Worm (Caenorhabditis elegans) whole organism, young adult: ENCODE measurements around the gene sqst-2.

Source experiments
- B0035.1 ChIP-seq: sonication (generic microtip); optimal IDR thresholded peaks from 2 replicates; lab custom pipeline; 2016; ENCODE audit warnings: missing genetic modification characterization, mild to moderate bottlenecking, missing compliant biosample characterization, missing genotype, missing genetic modification reagents
- B0336.3 ChIP-seq: fragments of 200-800 bp; sonication (Bioruptor generic); IDR thresholded peaks from 2 replicates; pipeline ENCODE4 v1.3.6; 2022; ENCODE audit warnings: missing genetic modification characterization, missing compliant biosample characterization
- C06A6.2 ChIP-seq: fragments of 200-800 bp; sonication (Bioruptor generic); conservative IDR thresholded peaks from 2 replicates; pipeline ENCODE4 v1.3.6; 2022; ENCODE audit warnings: missing genetic modification characterization, missing compliant biosample characterization
- C17E4.6 ChIP-seq: fragments of 200-800 bp; sonication (Bioruptor generic); IDR thresholded peaks from 2 replicates; pipeline ENCODE4 v1.3.6; 2022; ENCODE audit warnings: missing genetic modification reagents, missing genetic modification characterization, missing compliant biosample characterization
- F10E7.11 ChIP-seq: sonication (generic microtip); optimal IDR thresholded peaks from 2 replicates; lab custom pipeline; 2017; ENCODE audit warnings: mild to moderate bottlenecking, missing genetic modification characterization, moderate library complexity, missing compliant biosample characterization
- F22D6.2 ChIP-seq: sonication (generic microtip); optimal IDR thresholded peaks from 2 replicates; lab custom pipeline; 2016; ENCODE audit warnings: mild to moderate bottlenecking, missing genetic modification characterization, missing compliant biosample characterization
- F37B4.10 ChIP-seq: fragments of 200-800 bp; sonication (Bioruptor generic); IDR thresholded peaks from 2 replicates; pipeline ENCODE4 v1.3.6; 2022; ENCODE audit warnings: missing genetic modification characterization, missing compliant biosample characterization
- F39B2.1 ChIP-seq: fragments of 200-800 bp; sonication (Bioruptor generic); IDR thresholded peaks from 2 replicates; pipeline ENCODE4 v1.3.6; 2022; ENCODE audit warnings: missing genetic modification reagents, missing genetic modification characterization, missing compliant biosample characterization
- F52B5.7 ChIP-seq: sonication (generic microtip); optimal IDR thresholded peaks from 2 replicates; lab custom pipeline; 2016; ENCODE audit warnings: mild to moderate bottlenecking, missing genetic modification characterization, missing compliant biosample characterization
- F57C9.4 ChIP-seq: sonication (generic microtip); optimal IDR thresholded peaks from 2 replicates; lab custom pipeline; 2017; ENCODE audit warnings: mild to moderate bottlenecking, missing genetic modification characterization, missing compliant biosample characterization
- K12H6.12 ChIP-seq: fragments of 200-800 bp; sonication (Bioruptor generic); optimal IDR thresholded peaks from 2 replicates; lab custom pipeline; 2018; ENCODE audit warnings: mild to moderate bottlenecking, missing genetic modification characterization, missing compliant biosample characterization
- T26A5.8 ChIP-seq: sonication (generic microtip); optimal IDR thresholded peaks from 2 replicates; lab custom pipeline; 2016; ENCODE audit warnings: missing genetic modification characterization, missing compliant biosample characterization
- Y53G8AR.9 ChIP-seq: fragments of 200-800 bp; sonication (Bioruptor generic); conservative IDR thresholded peaks from 2 replicates; pipeline ENCODE4 v1.3.6; 2022; ENCODE audit warnings: missing genetic modification reagents, missing genetic modification characterization, missing compliant biosample characterization
- Y56A3A.18 ChIP-seq: fragments of 200-800 bp; sonication (Bioruptor generic); IDR thresholded peaks from 2 replicates; pipeline ENCODE4 v1.3.6; 2022; ENCODE audit warnings: missing genetic modification reagents, missing genetic modification characterization, missing compliant biosample characterization
- Y79H2A.3 ChIP-seq: fragments of 200-800 bp; sonication (Bioruptor generic); conservative IDR thresholded peaks from 2 replicates; pipeline ENCODE4 v1.3.6; 2022; ENCODE audit warnings: missing genetic modification reagents, missing genetic modification characterization, missing compliant biosample characterization
- ZK185.1 ChIP-seq: sonication (generic microtip); optimal IDR thresholded peaks from 2 replicates; lab custom pipeline; 2016; ENCODE audit warnings: mild to moderate bottlenecking, missing genetic modification characterization, missing compliant biosample characterization; ENCODE audit not compliant: poor library complexity, severe bottlenecking
- ama-1 ChIP-seq, 3 experiments: fragments of 150-350 bp in 1 of 3; sonication (generic microtip) in 2 of 3; optimal IDR thresholded peaks; 2 replicates each; lab custom pipeline; 2014 to 2018; ENCODE audit warnings: missing biosample characterization in 2 of 3, missing genetic modification characterization in 2 of 3, missing genetic modification reagents in 2 of 3
- attf-3 ChIP-seq: fragments of 200-800 bp; sonication (Bioruptor generic); conservative IDR thresholded peaks from 2 replicates; pipeline ENCODE4 v1.3.6; 2022; ENCODE audit warnings: missing genetic modification reagents, missing genetic modification characterization, missing compliant biosample characterization
- attf-6 ChIP-seq: fragments of 200-800 bp; sonication (Bioruptor generic); IDR thresholded peaks from 2 replicates; pipeline ENCODE4 v1.3.6; 2022; ENCODE audit warnings: missing genetic modification reagents, missing genetic modification characterization, missing compliant biosample characterization
- bed-1 ChIP-seq: fragments of 200-800 bp; sonication (Bioruptor generic); IDR thresholded peaks from 2 replicates; pipeline ENCODE4 v1.3.6; 2022; ENCODE audit warnings: missing genetic modification reagents, missing genetic modification characterization, missing compliant biosample characterization
- ceh-58 ChIP-seq: fragments of 200-800 bp; sonication (Bioruptor generic); IDR thresholded peaks from 2 replicates; pipeline ENCODE4 v1.3.6; 2022; ENCODE audit warnings: missing genetic modification characterization, missing compliant biosample characterization
- chd-7 ChIP-seq: sonication (generic microtip); optimal IDR thresholded peaks from 2 replicates; lab custom pipeline; 2016; ENCODE audit warnings: mild to moderate bottlenecking, missing genetic modification characterization, moderate library complexity, missing compliant biosample characterization
- egl-18 ChIP-seq: fragments of 200-800 bp; sonication (Bioruptor generic); IDR thresholded peaks from 2 replicates; pipeline ENCODE4 v1.3.6; 2022; ENCODE audit warnings: missing genetic modification reagents, missing genetic modification characterization, missing compliant biosample characterization
- ets-4 ChIP-seq: fragments of 200-800 bp; sonication (Bioruptor generic); optimal IDR thresholded peaks from 2 replicates; lab custom pipeline; 2018; ENCODE audit warnings: mild to moderate bottlenecking, missing genetic modification characterization, missing compliant biosample characterization
- fkh-3 ChIP-seq: sonication (generic microtip); optimal IDR thresholded peaks from 2 replicates; lab custom pipeline; 2016; ENCODE audit warnings: mild to moderate bottlenecking, missing genetic modification characterization, missing compliant biosample characterization
- gei-17 ChIP-seq: fragments of 200-800 bp; sonication (Bioruptor generic); optimal IDR thresholded peaks from 2 replicates; lab custom pipeline; 2018; ENCODE audit warnings: mild to moderate bottlenecking, missing genetic modification characterization, missing compliant biosample characterization
- hlh-26 ChIP-seq: fragments of 200-800 bp; sonication (Bioruptor generic); conservative IDR thresholded peaks from 2 replicates; pipeline ENCODE4 v1.3.6; 2022; ENCODE audit warnings: missing genetic modification reagents, missing genetic modification characterization, missing compliant biosample characterization
- hmg-1.2 ChIP-seq: fragments of 200-800 bp; sonication (Bioruptor generic); IDR thresholded peaks from 2 replicates; pipeline ENCODE4 v1.3.6; 2022; ENCODE audit warnings: missing genetic modification reagents, missing genetic modification characterization, missing compliant biosample characterization
- lag-1 ChIP-seq: fragments of 200-800 bp; sonication (Bioruptor generic); IDR thresholded peaks from 2 replicates; pipeline ENCODE4 v1.3.6; 2022; ENCODE audit warnings: missing genetic modification reagents, missing genetic modification characterization, missing compliant biosample characterization
- lir-1 ChIP-seq: fragments of 200-800 bp; sonication (Bioruptor generic); conservative IDR thresholded peaks from 2 replicates; pipeline ENCODE4 v1.3.6; 2022; ENCODE audit warnings: missing genetic modification reagents, missing genetic modification characterization, missing compliant biosample characterization
- lsy-27 ChIP-seq: sonication (generic microtip); optimal IDR thresholded peaks from 2 replicates; lab custom pipeline; 2017; ENCODE audit warnings: missing genetic modification characterization, mild to moderate bottlenecking, missing compliant biosample characterization, antibody characterized with exemption, missing genotype, borderline replicate concordance; ENCODE audit not compliant: insufficient read depth
- madf-8 ChIP-seq: fragments of 200-800 bp; sonication (Bioruptor generic); conservative IDR thresholded peaks from 2 replicates; pipeline ENCODE4 v1.3.6; 2022; ENCODE audit warnings: missing genetic modification reagents, missing genetic modification characterization, missing compliant biosample characterization
- mcd-1 ChIP-seq: fragments of 200-800 bp; sonication (Bioruptor generic); IDR thresholded peaks from 2 replicates; pipeline ENCODE4 v1.3.6; 2022; ENCODE audit warnings: missing genetic modification reagents, missing genetic modification characterization, missing compliant biosample characterization
- mxl-1 ChIP-seq: sonication (generic microtip); optimal IDR thresholded peaks from 2 replicates; lab custom pipeline; 2016; ENCODE audit warnings: missing genetic modification characterization, missing compliant biosample characterization
- nfya-2 ChIP-seq: fragments of 200-800 bp; sonication (Bioruptor generic); IDR thresholded peaks from 2 replicates; pipeline ENCODE4 v1.3.6; 2022; ENCODE audit warnings: missing genetic modification reagents, missing genetic modification characterization, missing compliant biosample characterization
- nfyb-1 ChIP-seq: fragments of 200-800 bp; sonication (Bioruptor generic); IDR thresholded peaks from 2 replicates; pipeline ENCODE4 v1.3.6; 2022; ENCODE audit warnings: missing genetic modification reagents, missing genetic modification characterization, missing compliant biosample characterization
- nhr-179 ChIP-seq: sonication (generic microtip); optimal IDR thresholded peaks from 2 replicates; lab custom pipeline; 2016; ENCODE audit warnings: mild to moderate bottlenecking, missing genetic modification characterization, missing compliant biosample characterization
- nhr-80 ChIP-seq: sonication (generic microtip); optimal IDR thresholded peaks from 2 replicates; lab custom pipeline; 2016; ENCODE audit warnings: missing genetic modification characterization, missing compliant biosample characterization
- nhr-90 ChIP-seq: sonication (generic microtip); optimal IDR thresholded peaks from 2 replicates; lab custom pipeline; 2016; ENCODE audit warnings: missing genotype, mild to moderate bottlenecking, missing genetic modification characterization, missing compliant biosample characterization
- pha-4 ChIP-seq: fragments of 150-350 bp; sonication (generic microtip); optimal IDR thresholded peaks from 2 replicates; lab custom pipeline; 2014; ENCODE audit warnings: missing biosample characterization, missing genetic modification reagents, missing genetic modification characterization
- rec-8 ChIP-seq, 2 experiments: sonication (generic microtip); optimal IDR thresholded peaks; 2 replicates each; lab custom pipeline; 2016; ENCODE audit warnings: mild to moderate bottlenecking in 2 of 2, missing genetic modification characterization in 2 of 2, missing genetic modification reagents in 2 of 2, missing genotype in 2 of 2, missing biosample characterization in 1 of 2, missing compliant biosample characterization in 1 of 2, moderate library complexity in 1 of 2
- repo-1 ChIP-seq: sonication (generic microtip); optimal IDR thresholded peaks from 2 replicates; lab custom pipeline; 2017; ENCODE audit warnings: mild to moderate bottlenecking, missing genetic modification characterization, missing compliant biosample characterization
- snpc-1.3 ChIP-seq: sonication (generic microtip); optimal IDR thresholded peaks from 2 replicates; lab custom pipeline; 2017; ENCODE audit warnings: missing genetic modification characterization, mild to moderate bottlenecking, missing compliant biosample characterization, antibody characterized with exemption, moderate library complexity, missing genotype, missing genetic modification reagents; ENCODE audit not compliant: insufficient read depth
- snpc-3.4 ChIP-seq: sonication (generic microtip); optimal IDR thresholded peaks from 2 replicates; lab custom pipeline; 2017; ENCODE audit warnings: missing genetic modification characterization, mild to moderate bottlenecking, missing compliant biosample characterization, antibody characterized with exemption, moderate library complexity, missing genotype, missing genetic modification reagents
- somi-1 ChIP-seq: fragments of 200-800 bp; sonication (Bioruptor generic); optimal IDR thresholded peaks from 2 replicates; lab custom pipeline; 2018; ENCODE audit warnings: mild to moderate bottlenecking, missing genetic modification characterization, missing compliant biosample characterization
- tbx-9 ChIP-seq: sonication (generic microtip); optimal IDR thresholded peaks from 2 replicates; lab custom pipeline; 2016; ENCODE audit warnings: borderline replicate concordance, missing genetic modification characterization, inconsistent platforms, missing compliant biosample characterization
- unc-62 ChIP-seq: fragments of 150-350 bp; optimal IDR thresholded peaks from 2 replicates; lab custom pipeline; 2014; ENCODE audit warnings: missing biosample characterization, missing genetic modification reagents, missing genetic modification characterization
- ztf-28 ChIP-seq: fragments of 200-800 bp; sonication (Bioruptor generic); IDR thresholded peaks from 2 replicates; pipeline ENCODE4 v1.3.6; 2022; ENCODE audit warnings: missing genetic modification reagents, missing genetic modification characterization, missing compliant biosample characterization
- ztf-3 ChIP-seq: fragments of 200-800 bp; sonication (Bioruptor generic); optimal IDR thresholded peaks from 2 replicates; lab custom pipeline; 2018; ENCODE audit warnings: mild to moderate bottlenecking, missing genetic modification characterization, missing compliant biosample characterization

Gene sqst-2

DNA sequence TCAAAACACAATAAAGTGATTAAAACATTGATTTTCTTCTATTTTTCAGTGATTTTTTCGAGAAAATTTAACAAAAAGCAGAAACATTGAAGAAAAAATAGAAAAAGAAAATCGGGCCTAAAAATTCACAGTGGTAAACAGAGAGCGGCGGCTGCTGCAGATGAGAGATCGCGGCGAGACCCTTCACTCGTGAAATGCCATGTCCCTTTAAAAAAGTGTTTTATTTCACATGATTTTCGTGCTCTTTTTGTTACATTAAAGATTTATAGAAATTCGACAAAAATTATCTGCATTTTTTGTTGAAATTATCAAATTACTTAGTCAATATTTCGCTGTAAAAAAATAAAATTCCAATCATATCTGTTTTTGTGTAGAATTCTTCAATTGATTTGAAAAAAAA, 14.8 kb downstream of the sqst-2 start (continued):
- TF ChIP-seq ztf-3 (GFP tag; lab: Kevin White, UChicago) (no peak), lir-1 (no peak), hlh-26 (GFP tag; lab: Robert Waterston, UW) (no peak), bed-1 (GFP tag; lab: Robert Waterston, UW) (no peak), ama-1 (optimal IDR thresholded peaks at IDR 0.05; lab: Kevin White, UChicago) (no peak), ama-1 (GFP tag; optimal IDR thresholded peaks at IDR 0.05; lab: Kevin White, UChicago) (no peak), mxl-1 (no peak), mcd-1 (GFP tag; lab: Robert Waterston, UW) (peak; percentile 42; the same call in 1 of the 2 replicates), Y56A3A.18 (no peak), F39B2.1 (GFP tag; lab: Robert Waterston, UW) (no peak), B0035.1 (tag; lab: Kevin White, UChicago) (no peak), Y79H2A.3 (GFP tag; lab: Robert Waterston, UW) (no peak), F57C9.4 (tag; lab: Kevin White, UChicago) (no peak), attf-6 (GFP tag; lab: Robert Waterston, UW) (no peak), fkh-3 (tag; lab: Kevin White, UChicago) (no peak), Y53G8AR.9 (GFP tag; lab: Robert Waterston, UW) (no peak), ZK185.1 (peak; percentile 1), chd-7 (no peak), F52B5.7 (no peak), ets-4 (GFP tag; lab: Kevin White, UChicago) (no peak), F37B4.10 (no peak), K12H6.12 (tag; lab: Kevin White, UChicago) (no peak), lag-1 (GFP tag; lab: Robert Waterston, UW) (no peak), hmg-1.2 (GFP tag; lab: Robert Waterston, UW) (peak; percentile 44; the same call in 1 of the 2 replicates), ceh-58 (GFP tag; lab: Robert Waterston, UW) (no peak), nfyb-1 (GFP tag; lab: Robert Waterston, UW) (no peak), T26A5.8 (no peak), lsy-27 (no peak), nhr-80 (tag; lab: Kevin White, UChicago) (peak; percentile 35), nhr-90 (tag; lab: Kevin White, UChicago) (no peak), nhr-179 (tag; lab: Kevin White, UChicago) (no peak), C17E4.6 (GFP tag; lab: Robert Waterston, UW) (no peak), unc-62 (GFP tag; lab: Kevin White, UChicago) (no peak), C06A6.2 (GFP tag; lab: Robert Waterston, UW) (no peak), nfya-2 (GFP tag; lab: Robert Waterston, UW) (no peak), egl-18 (GFP tag; lab: Robert Waterston, UW) (no peak), pha-4 (no peak), attf-3 (no peak), rec-8 (tag; optimal IDR thresholded peaks at IDR 0.05; lab: Kevin White, UChicago) (no peak), F10E7.11 (no peak), madf-8 (GFP tag; lab: Robert Waterston, UW) (no peak), B0336.3 (GFP tag; lab: Robert Waterston, UW) (no peak), ztf-28 (GFP tag; lab: Robert Waterston, UW) (no peak), gei-17 (GFP tag; lab: Kevin White, UChicago) (no peak), snpc-1.3 (peak; percentile 70), somi-1 (no peak), F22D6.2 (tag; lab: Kevin White, UChicago) (no peak), snpc-3.4 (no peak), tbx-9 (tag; lab: Kevin White, UChicago) (no peak), repo-1 (peak; percentile 29)
